Worm (Caenorhabditis elegans) whole organism, L2 larva: ENCODE results near the gene F46H6.5.

Experiments used
- C34F6.9 ChIP-seq: fragments of 150-350 bp; optimal IDR thresholded peaks from 2 replicates; lab custom pipeline; 2014; ENCODE audit warnings: missing biosample characterization, missing genetic modification characterization
- F13H6.1 ChIP-seq: sonication (generic microtip); optimal IDR thresholded peaks from 2 replicates; lab custom pipeline; 2016; ENCODE audit warnings: missing genetic modification characterization, missing compliant biosample characterization
- R02D3.7 ChIP-seq: fragments of 150-350 bp; optimal IDR thresholded peaks from 2 replicates; lab custom pipeline; 2014; ENCODE audit warnings: missing biosample characterization, missing genetic modification characterization
- Y55F3AM.14 ChIP-seq: fragments of 200-800 bp; sonication (Bioruptor generic); optimal IDR thresholded peaks from 2 replicates; lab custom pipeline; 2018; ENCODE audit warnings: mild to moderate bottlenecking, missing genetic modification characterization, missing compliant biosample characterization
- ZK546.5 ChIP-seq: sonication (generic microtip); optimal IDR thresholded peaks from 2 replicates; lab custom pipeline; 2017; ENCODE audit warnings: missing biosample characterization, missing genetic modification characterization
- alr-1 ChIP-seq: fragments of 150-350 bp; optimal IDR thresholded peaks from 2 replicates; lab custom pipeline; 2014; ENCODE audit warnings: missing biosample characterization, missing genetic modification characterization
- blmp-1 ChIP-seq: sonication (generic microtip); optimal IDR thresholded peaks from 2 replicates; lab custom pipeline; 2017; ENCODE audit warnings: missing genetic modification characterization, mild to moderate bottlenecking, missing compliant biosample characterization, antibody characterized with exemption, moderate library complexity; ENCODE audit not compliant: insufficient read depth
- ceh-16 ChIP-seq: fragments of 150-350 bp; optimal IDR thresholded peaks from 2 replicates; lab custom pipeline; 2014; ENCODE audit warnings: missing biosample characterization, missing genetic modification characterization
- ceh-82 ChIP-seq: fragments of 150-350 bp; optimal IDR thresholded peaks from 2 replicates; lab custom pipeline; 2014; ENCODE audit warnings: missing biosample characterization, missing genetic modification characterization
- crh-2 ChIP-seq: sonication (generic microtip); optimal IDR thresholded peaks from 2 replicates; lab custom pipeline; 2017; ENCODE audit warnings: missing biosample characterization, missing genetic modification characterization
- dmd-4 ChIP-seq: sonication (generic microtip); optimal IDR thresholded peaks from 2 replicates; lab custom pipeline; 2017; ENCODE audit warnings: missing biosample characterization, missing genetic modification characterization
- egl-27 ChIP-seq: sonication (generic microtip); optimal IDR thresholded peaks from 3 replicates; lab custom pipeline; 2017; ENCODE audit warnings: missing biosample characterization, missing genetic modification reagents, missing genetic modification characterization
- elt-3 ChIP-seq: sonication (generic microtip); optimal IDR thresholded peaks from 2 replicates; lab custom pipeline; 2017; ENCODE audit warnings: missing biosample characterization, missing genetic modification characterization
- fos-1 ChIP-seq: fragments of 150-350 bp; optimal IDR thresholded peaks from 2 replicates; lab custom pipeline; 2014; ENCODE audit warnings: missing biosample characterization, missing genetic modification characterization
- gmeb-1 ChIP-seq: fragments of 150-350 bp; optimal IDR thresholded peaks from 2 replicates; lab custom pipeline; 2014; ENCODE audit warnings: missing biosample characterization, missing genetic modification characterization
- lin-11 ChIP-seq: fragments of 150-350 bp; sonication (generic microtip); optimal IDR thresholded peaks from 2 replicates; lab custom pipeline; 2014; ENCODE audit warnings: missing biosample characterization, missing genetic modification characterization, inconsistent platforms, mixed read lengths
- lsy-2 ChIP-seq, 2 experiments: fragments of 150-350 bp in 1 of 2; sonication (generic microtip) in 1 of 2; optimal IDR thresholded peaks; 2 replicates each; lab custom pipeline; 2014 to 2017; ENCODE audit warnings: missing biosample characterization in 2 of 2, missing genetic modification characterization in 2 of 2
- mbf-1 ChIP-seq: sonication (generic microtip); optimal IDR thresholded peaks from 2 replicates; lab custom pipeline; 2017; ENCODE audit warnings: missing biosample characterization, missing genetic modification characterization
- nhr-11 ChIP-seq: fragments of 150-350 bp; optimal IDR thresholded peaks from 2 replicates; lab custom pipeline; 2014; ENCODE audit warnings: missing biosample characterization, missing genetic modification characterization
- nhr-12 ChIP-seq: fragments of 150-350 bp; optimal IDR thresholded peaks from 2 replicates; lab custom pipeline; 2014; ENCODE audit warnings: missing biosample characterization, missing genetic modification characterization
- nhr-129 ChIP-seq: fragments of 150-350 bp; optimal IDR thresholded peaks from 2 replicates; lab custom pipeline; 2014; ENCODE audit warnings: missing biosample characterization, missing genetic modification characterization
- nhr-21 ChIP-seq: fragments of 150-350 bp; optimal IDR thresholded peaks from 2 replicates; lab custom pipeline; 2014; ENCODE audit warnings: missing biosample characterization, missing genetic modification characterization
- nhr-23 ChIP-seq: fragments of 150-350 bp; optimal IDR thresholded peaks from 2 replicates; lab custom pipeline; 2014; ENCODE audit warnings: missing biosample characterization, missing genetic modification reagents, missing genetic modification characterization
- nhr-237 ChIP-seq: fragments of 150-350 bp; optimal IDR thresholded peaks from 2 replicates; lab custom pipeline; 2014; ENCODE audit warnings: missing biosample characterization, missing genetic modification characterization
- nhr-25 ChIP-seq: fragments of 150-350 bp; sonication (generic microtip); optimal IDR thresholded peaks from 3 replicates; lab custom pipeline; 2014; ENCODE audit warnings: missing biosample characterization, missing genetic modification characterization
- nhr-6 ChIP-seq: fragments of 150-350 bp; optimal IDR thresholded peaks from 2 replicates; lab custom pipeline; 2014; ENCODE audit warnings: missing biosample characterization, missing genetic modification characterization
- nhr-77 ChIP-seq: fragments of 150-350 bp; optimal IDR thresholded peaks from 2 replicates; lab custom pipeline; 2014; ENCODE audit warnings: missing biosample characterization, missing genetic modification characterization
- peb-1 ChIP-seq: fragments of 150-350 bp; optimal IDR thresholded peaks from 2 replicates; lab custom pipeline; 2014; ENCODE audit warnings: missing biosample characterization, missing genetic modification characterization
- sem-4 ChIP-seq: fragments of 150-350 bp; optimal IDR thresholded peaks from 2 replicates; lab custom pipeline; 2014; ENCODE audit warnings: missing biosample characterization, missing genetic modification reagents, missing genetic modification characterization
- skn-1 ChIP-seq: sonication (generic microtip); optimal IDR thresholded peaks from 2 replicates; lab custom pipeline; 2017; ENCODE audit warnings: missing biosample characterization, missing genetic modification characterization
- sma-3 ChIP-seq: sonication (generic microtip); optimal IDR thresholded peaks from 2 replicates; lab custom pipeline; 2016; ENCODE audit warnings: missing genetic modification reagents, missing genetic modification characterization, missing compliant biosample characterization
- sma-9 ChIP-seq, 2 experiments: fragments of 150-350 bp in 1 of 2; sonication (generic microtip) in 1 of 2; optimal IDR thresholded peaks; 2 replicates each; lab custom pipeline; 2014 to 2016; ENCODE audit warnings: missing genetic modification characterization in 2 of 2, mild to moderate bottlenecking in 1 of 2, missing biosample characterization in 1 of 2, missing compliant biosample characterization in 1 of 2, missing genetic modification reagents in 1 of 2, moderate library complexity in 1 of 2
- snpc-4 ChIP-seq: fragments of 150-350 bp; optimal IDR thresholded peaks from 2 replicates; lab custom pipeline; 2014; ENCODE audit warnings: missing biosample characterization, missing genetic modification characterization
- unc-39 ChIP-seq: fragments of 150-350 bp; optimal IDR thresholded peaks from 2 replicates; lab custom pipeline; 2014; ENCODE audit warnings: missing biosample characterization, missing genetic modification characterization
- zag-1 ChIP-seq: fragments of 150-350 bp; optimal IDR thresholded peaks from 2 replicates; lab custom pipeline; 2014; ENCODE audit warnings: missing biosample characterization, missing genetic modification characterization
- ztf-1 ChIP-seq: fragments of 200-800 bp; sonication (Bioruptor generic); conservative IDR thresholded peaks from 2 replicates; pipeline ENCODE4 v1.3.6; 2022; ENCODE audit warnings: missing genetic modification characterization, missing compliant biosample characterization
- ztf-11 ChIP-seq: sonication (generic microtip); optimal IDR thresholded peaks from 2 replicates; lab custom pipeline; 2017; ENCODE audit warnings: missing biosample characterization, missing genetic modification characterization

F46H6.5 gene

ce11 chrX:4453820-4454219 lies 38.2 kb downstream of the F46H6.5 start, which contains the start of gene F02E8.4:
TSS of gene F02E8.4 (plus strand) at chrX:4454120.
- TF ChIP-seq blmp-1 (tag; lab: Kevin White, UChicago) (no peak), crh-2 (tag; lab: Kevin White, UChicago) (no peak), sem-4 (tag; lab: Kevin White, UChicago) (no peak), egl-27 (no peak), R02D3.7 (tag; lab: Kevin White, UChicago) (no peak), snpc-4 (tag; lab: Kevin White, UChicago) (no peak), elt-3 (tag; lab: Kevin White, UChicago) (no peak), unc-39 (tag; lab: Kevin White, UChicago) (no peak), fos-1 (tag; lab: Kevin White, UChicago) (no peak), nhr-6 (tag; lab: Kevin White, UChicago) (no peak), zag-1 (tag; lab: Kevin White, UChicago) (no peak), nhr-12 (tag; lab: Kevin White, UChicago) (no peak), sma-3 (no peak), gmeb-1 (tag; lab: Kevin White, UChicago) (no peak)

ce11 chrX:4453101-4453500 lies 38.9 kb downstream of the F46H6.5 start:
- no peak for TF ChIP-seq ztf-1
- no peak for TF ChIP-seq nhr-21 (tag; lab: Kevin White, UChicago)
- no peak for TF ChIP-seq nhr-129 (tag; lab: Kevin White, UChicago)
- TF ChIP-seq ztf-11, result no peak
- no peak for TF ChIP-seq ceh-82 (tag; lab: Kevin White, UChicago)

ce11 chrX:4451936-4452335 lies 40.1 kb downstream of the F46H6.5 start:
- TF ChIP-seq F13H6.1, result no peak
- no peak for TF ChIP-seq egl-27
- TF ChIP-seq blmp-1 (tag; lab: Kevin White, UChicago), result no peak
- no peak for TF ChIP-seq nhr-237 (tag; lab: Kevin White, UChicago)
- TF ChIP-seq nhr-77, result no peak
- no peak for TF ChIP-seq ZK546.5 (tag; lab: Kevin White, UChicago)
- TF ChIP-seq lsy-2 (tag; optimal IDR thresholded peaks at IDR 0.05; lab: Kevin White, UChicago), result no peak

DNA sequence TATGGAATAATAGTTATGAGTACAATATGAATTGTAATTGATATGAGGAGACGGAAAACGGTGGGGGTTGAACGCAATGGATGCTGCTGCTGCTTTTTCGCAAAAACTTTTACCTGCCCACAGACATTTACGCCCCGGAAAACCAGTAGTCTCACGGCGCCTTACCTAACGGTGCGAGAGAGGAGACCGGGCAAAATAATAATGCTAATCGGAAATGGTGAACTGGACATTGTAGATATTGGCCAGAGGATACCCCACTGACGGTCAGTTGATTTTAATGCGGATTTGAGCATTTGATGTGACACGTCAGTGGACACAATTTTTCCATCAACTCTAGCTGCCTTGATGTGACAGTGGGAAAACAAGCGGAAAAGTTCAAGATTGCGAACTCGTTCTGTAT lies 43.7 kb downstream of the F46H6.5 start, which contains the start of gene mltn-13:
Gene mltn-13, minus strand, starts transcription at position 101 of the 400 bp plus-strand sequence.
- no peak for TF ChIP-seq dmd-4 (tag; lab: Kevin White, UChicago)
- no peak for TF ChIP-seq gmeb-1 (tag; lab: Kevin White, UChicago)
- TF ChIP-seq egl-27, result no peak
- no peak for TF ChIP-seq nhr-237 (tag; lab: Kevin White, UChicago)
- no peak for TF ChIP-seq skn-1 (tag; lab: Kevin White, UChicago)
- TF ChIP-seq ztf-1, result no peak
- TF ChIP-seq C34F6.9 (tag; lab: Kevin White, UChicago), result no peak
- TF ChIP-seq lsy-2 (tag; optimal IDR thresholded peaks at IDR 0.05; lab: Kevin White, UChicago), result no peak
- no peak for TF ChIP-seq sma-9 (GFP tag; optimal IDR thresholded peaks at IDR 0.05; lab: Kevin White, UChicago)
- TF ChIP-seq sma-9 (tag; optimal IDR thresholded peaks at IDR 0.05; lab: Kevin White, UChicago), result no peak
- no peak for TF ChIP-seq nhr-25 (tag; lab: Kevin White, UChicago)
- no peak for TF ChIP-seq alr-1 (tag; lab: Kevin White, UChicago)
- TF ChIP-seq elt-3 (tag; lab: Kevin White, UChicago), result no peak

DNA sequence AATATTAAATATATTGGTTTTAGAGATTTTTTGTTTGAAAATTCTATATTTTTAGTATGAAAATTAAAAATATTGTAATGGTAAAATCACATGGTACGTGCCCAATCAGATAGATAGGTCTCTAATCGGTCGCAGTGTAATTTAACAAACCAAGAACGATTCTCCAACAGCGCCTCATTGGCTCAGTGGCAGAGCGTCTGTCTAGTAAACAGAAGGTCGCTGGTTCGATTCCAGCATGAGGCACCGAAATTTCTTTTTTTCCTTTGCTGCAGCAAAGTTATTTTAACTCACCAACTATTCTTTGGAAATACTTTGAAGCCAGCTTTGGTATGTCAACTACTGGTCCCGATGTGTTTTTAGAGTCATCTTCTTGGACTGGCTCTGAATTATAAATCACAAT lies 47.2 kb downstream of the F46H6.5 start:
- TF ChIP-seq unc-39 (tag; lab: Kevin White, UChicago) (no peak), sma-9 (GFP tag; optimal IDR thresholded peaks at IDR 0.05; lab: Kevin White, UChicago) (peak; percentile 52), sma-9 (tag; optimal IDR thresholded peaks at IDR 0.05; lab: Kevin White, UChicago) (no peak), fos-1 (tag; lab: Kevin White, UChicago) (peak; percentile 38), gmeb-1 (tag; lab: Kevin White, UChicago) (no peak), crh-2 (tag; lab: Kevin White, UChicago) (peak; percentile 3), skn-1 (tag; lab: Kevin White, UChicago) (no peak), C34F6.9 (tag; lab: Kevin White, UChicago) (peak; percentile 17), nhr-11 (tag; lab: Kevin White, UChicago) (no peak), nhr-129 (tag; lab: Kevin White, UChicago) (peak; percentile 68), sma-3 (peak; percentile 19), nhr-6 (tag; lab: Kevin White, UChicago) (no peak), mbf-1 (tag; lab: Kevin White, UChicago) (no peak), nhr-23 (tag; lab: Kevin White, UChicago) (no peak), peb-1 (tag; lab: Kevin White, UChicago) (no peak), alr-1 (tag; lab: Kevin White, UChicago) (no peak), R02D3.7 (tag; lab: Kevin White, UChicago) (no peak), lin-11 (no peak), zag-1 (tag; lab: Kevin White, UChicago) (no peak), Y55F3AM.14 (GFP tag; lab: Kevin White, UChicago) (no peak), ceh-16 (tag; lab: Kevin White, UChicago) (no peak)
